Fruit fly (Drosophila melanogaster) whole organism, pupa: ENCODE measurements around the gene RpS2.

Experiments
- CG12605 ChIP-seq: fragments of 200-800 bp; sonication (Bioruptor generic); IDR thresholded peaks from 2 replicates; pipeline ENCODE4 v1.3.6; 2022; ENCODE audit warnings: missing biosample characterization, missing genetic modification characterization
- CG9948 ChIP-seq: fragments of 200-800 bp; sonication (Bioruptor generic); optimal IDR thresholded peaks from 2 replicates; lab custom pipeline; 2018; ENCODE audit warnings: missing biosample characterization, mild to moderate bottlenecking, missing genetic modification characterization, moderate library complexity
- EcR ChIP-seq: fragments of 200-800 bp; sonication (Bioruptor generic); optimal IDR thresholded peaks from 3 replicates; lab custom pipeline; 2019; ENCODE audit warnings: missing biosample characterization, missing genetic modification characterization, mild to moderate bottlenecking, moderate library complexity, missing genetic modification reagents
- Pif1A ChIP-seq: fragments of 200-800 bp; sonication (Bioruptor generic); optimal IDR thresholded peaks from 3 replicates; lab custom pipeline; 2016; ENCODE audit warnings: missing biosample characterization, missing genetic modification characterization
- rn ChIP-seq: fragments of 200-800 bp; sonication (Bioruptor generic); IDR thresholded peaks from 2 replicates; pipeline ENCODE4 v1.3.6; 2022; ENCODE audit warnings: missing biosample characterization, missing genetic modification characterization

- TF ChIP-seq EcR (GFP tag; lab: Kevin White, UChicago) (no peak), CG9948 (tag; lab: Kevin White, UChicago) (no peak), Pif1A (GFP tag; lab: Kevin White, UChicago) (no peak), rn (GFP tag; lab: Robert Waterston, UW) (no peak), CG12605 (GFP tag; lab: Robert Waterston, UW) (no peak)
These were observed 34.4 kb downstream of the RpS2 start for dm6 chr2L:9862964-9863363.
